Worm (Caenorhabditis elegans) whole organism, midembryonic: ENCODE data around the gene zen-4.

Source experiments
- T22C8.4 ChIP-seq: fragments of 200-800 bp; sonication (Bioruptor generic); IDR thresholded peaks from 2 replicates; pipeline ENCODE4 v1.3.6; 2022; ENCODE audit warnings: missing genetic modification characterization, missing compliant biosample characterization
- flt-1 ChIP-seq: fragments of 200-800 bp; sonication (Bioruptor generic); IDR thresholded peaks from 2 replicates; pipeline ENCODE4 v1.3.6; 2022; ENCODE audit warnings: missing genetic modification characterization, missing compliant biosample characterization
- klf-2 ChIP-seq: fragments of 200-800 bp; sonication (Bioruptor generic); conservative IDR thresholded peaks from 2 replicates; pipeline ENCODE4 v1.3.6; 2022; ENCODE audit warnings: missing genetic modification reagents, missing genetic modification characterization, missing compliant biosample characterization
- ref-1 ChIP-seq: fragments of 200-800 bp; sonication (Bioruptor generic); conservative IDR thresholded peaks from 2 replicates; pipeline ENCODE4 v1.3.6; 2022; ENCODE audit warnings: missing genetic modification reagents, missing genetic modification characterization, missing compliant biosample characterization
- tab-1 ChIP-seq: fragments of 200-800 bp; sonication (Bioruptor generic); IDR thresholded peaks from 2 replicates; pipeline ENCODE4 v1.3.6; 2022; ENCODE audit warnings: missing genetic modification characterization, missing compliant biosample characterization
- ztf-23 ChIP-seq: fragments of 200-800 bp; sonication (Bioruptor generic); IDR thresholded peaks from 2 replicates; pipeline ENCODE4 v1.3.6; 2022; ENCODE audit warnings: missing genetic modification reagents, missing genetic modification characterization, missing compliant biosample characterization
- ztf-29 ChIP-seq: fragments of 200-800 bp; sonication (Bioruptor generic); IDR thresholded peaks from 2 replicates; pipeline ENCODE4 v1.3.6; 2022; ENCODE audit warnings: missing genetic modification reagents, missing genetic modification characterization, missing compliant biosample characterization

- TF ChIP-seq ref-1 (GFP tag; lab: Robert Waterston, UW) (no peak), ztf-23 (no peak), T22C8.4 (GFP tag; lab: Robert Waterston, UW) (no peak), ztf-29 (GFP tag; lab: Robert Waterston, UW) (no peak), flt-1 (no peak), klf-2 (GFP tag; lab: Robert Waterston, UW) (no peak), tab-1 (no peak)
Observed at ce11 chrIV:6156833-6157232, 38.8 kb downstream of the zen-4 start, which contains the start of gene C11D2.4.
